Fruit fly (Drosophila melanogaster): ENCODE data around the gene CG11977.

DNA sequence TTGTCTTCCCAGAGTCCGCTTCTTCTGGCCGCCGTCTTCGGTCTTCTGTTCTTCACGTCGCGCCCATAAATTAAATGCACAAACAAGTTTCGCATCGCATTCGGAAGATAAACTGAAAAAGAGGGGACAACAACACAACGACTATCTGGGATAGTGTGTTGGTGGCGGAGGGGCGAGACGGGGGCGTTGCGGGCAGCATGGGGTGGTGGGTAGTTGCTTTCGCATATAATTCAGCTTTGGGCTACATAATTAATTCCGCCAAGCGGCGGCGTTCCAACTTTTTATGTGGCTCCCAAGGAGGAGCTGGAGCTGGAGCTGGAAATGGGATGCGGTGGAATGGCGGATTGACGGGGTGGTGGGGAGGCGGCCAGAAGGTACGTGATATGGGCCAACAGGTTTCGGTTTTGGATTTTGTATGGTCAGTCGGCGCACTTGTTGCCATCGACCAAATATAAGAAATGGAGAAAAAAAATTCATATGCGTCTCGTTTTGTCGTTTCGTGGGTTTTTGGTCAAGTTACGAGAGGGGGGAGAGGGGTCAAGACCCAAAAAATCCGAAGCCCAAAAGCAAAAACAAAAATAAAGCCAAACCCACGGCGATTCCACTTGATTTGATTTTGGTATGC is 28.1 kb upstream of the CG11977 start:
- TF ChIP-seq CG4707 (GFP tag; optimal IDR thresholded peaks at IDR 0.05) (no peak), CG17568 (GFP tag; optimal IDR thresholded peaks at IDR 0.05) (no peak), CG12155 (GFP tag; optimal IDR thresholded peaks at IDR 0.05) (no peak), NfI (GFP tag; optimal IDR thresholded peaks at IDR 0.05) (no peak), cato (GFP tag; optimal IDR thresholded peaks at IDR 0.05; ENCODE audit: borderline replicate concordance) (no peak), fru (optimal IDR thresholded peaks at IDR 0.05) (no peak), CG1233 (GFP tag; optimal IDR thresholded peaks at IDR 0.05) (no peak), kah (GFP tag; optimal IDR thresholded peaks at IDR 0.05) (no peak), Lpt (GFP tag; optimal IDR thresholded peaks at IDR 0.05) (no peak), CG43689 (GFP tag; IDR thresholded peaks at IDR 0.05) (no peak), CG9437 (GFP tag; optimal IDR thresholded peaks at IDR 0.05) (no peak), ara (GFP tag; IDR thresholded peaks at IDR 0.05) (no peak), CG7839 (tag; optimal IDR thresholded peaks at IDR 0.05) (no peak), CG11456 (GFP tag; IDR thresholded peaks at IDR 0.05) (no peak)
